Worm (Caenorhabditis elegans): Measurements from ENCODE around the gene tofu-6.
A peak's percentile ranks its signal among the peaks of the same experiment; 100 is the strongest.

The tofu-6 gene

DNA sequence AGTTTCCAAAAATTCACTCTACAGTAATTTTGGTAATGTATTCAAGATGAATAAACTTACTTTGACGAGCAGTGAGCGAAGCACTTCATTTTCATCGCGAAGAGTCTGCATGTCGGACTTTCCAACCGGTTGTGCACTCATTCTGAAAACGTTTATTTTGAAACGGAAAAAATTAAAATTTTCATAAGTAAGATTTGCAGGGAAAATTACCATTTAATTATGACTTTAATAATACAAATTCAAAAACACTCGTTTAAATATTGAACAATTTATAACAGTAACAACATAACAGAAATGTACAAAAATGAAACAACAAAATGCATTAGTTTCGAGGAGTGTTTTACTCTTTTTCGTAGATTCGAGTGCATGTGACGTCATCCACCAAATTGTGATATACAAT lies 8.6 kb upstream of the tofu-6 start, which contains the start of the genes EEED8.13 and EEED8.18:
EEED8.13 (minus strand) TSS at position 101 of the 400 bp plus-strand sequence.
EEED8.18 (minus strand) TSS at position 144 of the 400 bp plus-strand sequence.
- TF ChIP-seq ets-4 (tag; optimal IDR thresholded peaks at IDR 0.05), result no peak

DNA sequence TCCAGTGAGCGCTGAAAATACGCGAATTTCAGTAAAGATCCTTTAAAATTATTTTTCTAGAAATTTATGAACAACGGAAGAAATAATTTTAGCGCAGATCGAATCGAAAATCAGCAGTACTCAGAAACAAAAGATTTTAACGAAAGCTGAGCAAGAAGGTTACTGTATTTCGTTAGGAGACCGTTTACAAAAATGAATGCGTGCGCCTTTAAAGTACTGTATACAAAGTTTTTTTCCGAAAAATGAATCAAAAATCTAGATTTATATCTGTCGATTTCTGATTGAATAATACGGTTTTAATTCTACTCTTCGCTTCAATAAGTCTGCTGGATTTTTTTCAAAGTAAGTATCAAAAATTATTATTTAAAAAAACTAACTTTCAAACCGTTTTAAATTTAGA lies 7.0 kb upstream of the tofu-6 start, which contains the start of the genes EEED8.14 and EEED8.3:
EEED8.14 (minus strand) TSS at position 13 of the 400 bp plus-strand sequence.
EEED8.3 (plus strand) TSS at position 237 of the 400 bp plus-strand sequence.
- TF ChIP-seq pqm-1 (tag; optimal IDR thresholded peaks at IDR 0.05) (no peak), unc-3 (GFP tag; conservative IDR thresholded peaks at IDR 0.05) (no peak), unc-3 (tag; optimal IDR thresholded peaks at IDR 0.05) (no peak), sdc-2 (tag; optimal IDR thresholded peaks at IDR 0.05) (no peak), unc-42 (tag; optimal IDR thresholded peaks at IDR 0.05) (no peak), sox-4 (tag; optimal IDR thresholded peaks at IDR 0.05) (no peak), nfya-1 (tag; optimal IDR thresholded peaks at IDR 0.05) (no peak), sox-2 (GFP tag; IDR thresholded peaks at IDR 0.05) (no peak)

DNA sequence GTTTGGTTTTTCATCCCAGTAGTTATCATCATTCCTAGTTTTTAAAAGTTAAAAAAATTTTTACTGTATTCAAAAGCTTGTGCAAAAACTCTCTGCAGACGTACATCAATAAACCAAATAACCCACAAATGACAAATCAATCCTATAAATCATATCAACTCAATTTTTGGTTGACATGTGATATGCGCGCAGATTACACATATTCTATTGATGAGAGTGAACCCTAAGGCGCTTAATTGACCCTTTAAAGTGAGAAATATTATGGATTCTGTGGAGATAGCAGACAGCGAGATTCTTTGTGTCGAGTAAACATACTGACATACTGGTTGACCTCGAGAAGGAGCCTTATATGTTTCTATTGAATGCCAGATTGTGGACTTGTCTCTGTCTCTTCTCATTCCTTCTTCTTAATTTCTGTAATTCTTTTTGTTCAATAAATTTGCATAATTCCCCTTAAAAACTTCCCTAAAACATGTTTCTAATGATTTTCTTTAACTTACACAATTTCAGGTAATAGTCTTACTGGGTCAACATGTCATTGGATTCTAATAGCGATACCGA lies 4.8 kb upstream of the tofu-6 start, which contains the start of gene EEED8.2:
EEED8.2 (plus strand) TSS at position 511 of the 561 bp plus-strand sequence.
- TF ChIP-seq ahr-1 (tag; optimal IDR thresholded peaks at IDR 0.05) (no peak), nhr-232 (tag; optimal IDR thresholded peaks at IDR 0.05) (no peak), tbx-2 (tag; optimal IDR thresholded peaks at IDR 0.05) (peak; percentile 3), hlh-13 (GFP tag; optimal IDR thresholded peaks at IDR 0.05) (no peak), dve-1 (tag; optimal IDR thresholded peaks at IDR 0.05) (no peak), pax-1 (tag; optimal IDR thresholded peaks at IDR 0.05) (no peak), sdc-2 (tag; optimal IDR thresholded peaks at IDR 0.05) (no peak), K02D7.2 (tag; optimal IDR thresholded peaks at IDR 0.05) (no peak), lim-6 (tag; optimal IDR thresholded peaks at IDR 0.05) (no peak), hlh-30 (tag; optimal IDR thresholded peaks at IDR 0.05; ENCODE audit: insufficient read depth) (peak; percentile 24), unc-55 (GFP tag; optimal IDR thresholded peaks at IDR 0.05) (peak; percentile 39)

DNA sequence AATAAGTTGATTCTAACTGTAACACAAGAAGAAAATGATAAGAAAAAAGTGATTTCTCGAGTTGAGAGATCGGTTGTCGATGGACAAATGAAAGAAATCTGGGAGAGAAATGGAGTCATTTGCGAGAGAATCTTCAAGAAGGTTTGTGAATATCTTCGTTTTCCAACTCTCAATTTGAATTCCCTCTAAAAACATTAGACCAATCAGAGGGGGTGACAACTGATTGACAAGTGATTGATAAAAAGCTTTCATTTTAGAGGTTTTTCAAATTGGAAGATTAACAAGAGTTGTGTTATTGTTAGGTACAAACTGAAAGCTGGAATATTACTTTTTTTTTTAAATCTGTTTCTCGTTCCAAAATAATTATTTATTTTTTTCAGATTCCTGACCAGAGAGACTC lies 3.1 kb upstream of the tofu-6 start:
- TF ChIP-seq ceh-2 (tag; optimal IDR thresholded peaks at IDR 0.05), result no peak
- TF ChIP-seq unc-55 (GFP tag; optimal IDR thresholded peaks at IDR 0.05), result peak; percentile 90

DNA sequence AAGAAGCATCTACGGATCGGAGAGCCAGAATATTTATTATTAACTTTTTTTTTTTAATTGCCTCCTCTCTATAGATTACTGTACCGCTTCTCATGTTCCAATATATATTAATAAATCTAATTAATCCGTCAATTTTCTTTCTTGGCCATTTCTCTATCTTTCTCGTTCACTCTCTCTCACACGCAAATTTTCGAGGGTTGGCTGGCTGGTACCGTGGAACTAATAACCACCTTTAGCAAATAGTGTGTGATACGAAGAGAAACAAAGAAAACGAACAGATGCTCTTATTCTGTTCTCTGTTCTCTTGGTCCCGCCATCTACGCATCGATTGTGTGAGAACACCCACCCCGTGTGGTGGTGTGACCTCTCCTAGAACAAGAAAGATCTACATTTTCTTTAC lies 2.7 kb upstream of the tofu-6 start:
- TF ChIP-seq elt-2 (tag; optimal IDR thresholded peaks at IDR 0.05) (peak; percentile 42), ref-2 (tag; optimal IDR thresholded peaks at IDR 0.05) (peak; percentile 8), nhr-11 (tag; optimal IDR thresholded peaks at IDR 0.05) (no peak), ceh-6 (GFP tag; optimal IDR thresholded peaks at IDR 0.05) (no peak), T23F11.4 (GFP tag; optimal IDR thresholded peaks at IDR 0.05) (no peak), ahr-1 (tag; optimal IDR thresholded peaks at IDR 0.05) (no peak), ceh-48 (tag; optimal IDR thresholded peaks at IDR 0.05) (peak; percentile 36), unc-42 (tag; optimal IDR thresholded peaks at IDR 0.05) (peak; percentile 54), nfya-1 (tag; optimal IDR thresholded peaks at IDR 0.05) (peak; percentile 40)

DNA sequence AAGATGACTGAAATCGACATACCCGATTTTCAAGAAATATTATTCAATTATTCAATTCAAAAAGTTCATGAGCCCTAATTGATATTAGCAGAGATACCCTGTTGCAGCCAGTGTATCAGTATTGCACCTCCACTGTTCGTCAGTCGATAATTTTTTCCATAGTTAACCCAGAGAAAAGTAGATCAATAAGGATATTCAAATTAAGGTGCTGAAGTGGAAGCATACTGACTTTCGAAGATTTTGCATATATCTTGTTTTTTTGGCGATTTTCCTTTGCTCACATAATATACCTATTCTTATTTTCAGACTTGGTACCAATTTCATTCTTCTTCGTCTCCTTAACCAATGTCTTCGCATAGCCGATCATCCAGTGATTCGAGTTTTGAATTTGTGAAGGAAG lies 2.1 kb upstream of the tofu-6 start, which contains the start of gene EEED8.15:
EEED8.15 (plus strand) TSS at position 301 of the 400 bp plus-strand sequence.
- TF ChIP-seq rnt-1 (tag; optimal IDR thresholded peaks at IDR 0.05) (no peak), ttx-3 (tag; optimal IDR thresholded peaks at IDR 0.05) (no peak), pax-1 (tag; optimal IDR thresholded peaks at IDR 0.05) (no peak), fkh-6 (tag; optimal IDR thresholded peaks at IDR 0.05) (no peak)

DNA sequence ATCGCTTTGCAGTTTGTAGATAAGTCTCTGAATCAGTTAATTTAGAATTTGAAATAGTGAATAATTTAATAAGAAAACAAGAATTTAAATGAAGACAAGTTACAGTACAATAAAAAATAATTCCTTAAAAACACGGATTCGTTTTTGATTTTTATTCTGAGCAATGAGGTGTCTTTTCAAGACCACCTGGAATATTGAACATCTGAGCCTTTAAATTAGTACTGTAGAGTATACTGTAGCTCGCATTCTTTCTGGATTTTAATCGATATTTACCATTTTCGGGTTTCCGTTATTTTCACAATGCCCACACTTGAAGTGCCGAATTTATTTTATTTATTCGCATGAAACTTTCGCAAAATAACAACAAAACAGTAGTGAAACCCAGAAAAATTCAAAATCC lies 2.8 kb downstream of the tofu-6 start, which contains the start of gene F07F6.7:
F07F6.7 (minus strand) TSS at position 27 of the 400 bp plus-strand sequence.
- TF ChIP-seq dmd-4 (tag; optimal IDR thresholded peaks at IDR 0.05; ENCODE audit: borderline replicate concordance) (no peak), hlh-6 (tag; optimal IDR thresholded peaks at IDR 0.05) (no peak), C38D4.7 (GFP tag; optimal IDR thresholded peaks at IDR 0.05) (no peak), npax-4 (tag; optimal IDR thresholded peaks at IDR 0.05) (no peak), tbx-2 (tag; optimal IDR thresholded peaks at IDR 0.05) (no peak)
